Worm (Caenorhabditis elegans): Measurements from ENCODE around the gene efl-1.
"Not testable (repeated sequence)": the region's sequence is repeated elsewhere in the genome, so short reads cannot be mapped to it uniquely, and the experiment has no call there.

DNA sequence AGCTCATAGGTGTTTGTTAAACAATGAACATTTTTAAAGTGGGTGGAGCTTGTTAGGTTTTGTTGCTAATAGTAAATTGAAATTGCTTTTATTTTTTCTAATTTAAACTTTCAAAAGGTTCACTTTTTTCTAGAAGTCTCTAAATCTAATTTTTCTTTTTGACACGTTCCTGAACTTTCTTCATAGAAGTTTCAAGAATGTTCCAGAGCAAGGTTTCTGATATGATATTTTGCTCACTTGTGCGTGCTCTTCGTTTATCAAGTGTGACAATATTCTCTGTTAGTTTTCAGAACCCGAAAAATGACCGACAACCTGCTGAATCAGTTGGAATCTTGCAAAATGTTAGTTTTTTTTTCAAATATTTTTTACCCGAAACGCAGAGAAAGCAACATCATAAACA is 26.7 kb downstream of the efl-1 start, which contains the start of gene fbxa-148:
- not testable (repeated sequence) for TF ChIP-seq nhr-111 (GFP tag; optimal IDR thresholded peaks at IDR 0.05); daf-19 (GFP tag; conservative IDR thresholded peaks at IDR 0.05); nhr-76 (tag; optimal IDR thresholded peaks at IDR 0.05); nhr-6 (tag; optimal IDR thresholded peaks at IDR 0.05)

Measured in whole organism, L4 larva.